Worm (Caenorhabditis elegans): ENCODE results near the gene B0410.1.

- TF ChIP-seq him-1 (tag; optimal IDR thresholded peaks at IDR 0.05) (no peak), W03F9.2 (tag; optimal IDR thresholded peaks at IDR 0.05) (no peak)
These were observed 8.5 kb downstream of the B0410.1 start for ce11 chrX:2902854-2903253.
